Worm (Caenorhabditis elegans): ENCODE data around the gene frm-7.

frm-7 gene

DNA sequence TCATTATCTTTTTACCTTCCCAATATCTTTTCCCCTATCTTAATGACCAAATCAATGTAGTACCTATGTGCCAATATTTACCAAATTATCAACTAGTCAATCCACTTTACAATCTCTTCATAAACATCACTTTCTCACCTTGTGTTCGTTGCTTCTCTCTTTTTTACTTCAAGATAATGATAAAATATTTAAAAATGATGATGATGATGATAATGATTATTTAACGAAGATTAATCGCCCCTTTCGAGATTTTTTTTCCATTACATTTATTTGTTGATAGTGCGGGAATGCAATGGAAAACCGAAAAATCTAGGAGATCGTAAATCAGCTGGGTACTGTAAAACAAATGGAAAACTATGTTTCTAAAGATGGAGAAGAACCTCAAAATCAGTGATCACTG lies 8.2 kb upstream of the frm-7 start:
- TF ChIP-seq ceh-6 (GFP tag; optimal IDR thresholded peaks at IDR 0.05) (no peak), fax-1 (tag; optimal IDR thresholded peaks at IDR 0.05) (no peak), unc-86 (tag; optimal IDR thresholded peaks at IDR 0.05) (no peak), elt-2 (tag; optimal IDR thresholded peaks at IDR 0.05) (peak; percentile 21)

DNA sequence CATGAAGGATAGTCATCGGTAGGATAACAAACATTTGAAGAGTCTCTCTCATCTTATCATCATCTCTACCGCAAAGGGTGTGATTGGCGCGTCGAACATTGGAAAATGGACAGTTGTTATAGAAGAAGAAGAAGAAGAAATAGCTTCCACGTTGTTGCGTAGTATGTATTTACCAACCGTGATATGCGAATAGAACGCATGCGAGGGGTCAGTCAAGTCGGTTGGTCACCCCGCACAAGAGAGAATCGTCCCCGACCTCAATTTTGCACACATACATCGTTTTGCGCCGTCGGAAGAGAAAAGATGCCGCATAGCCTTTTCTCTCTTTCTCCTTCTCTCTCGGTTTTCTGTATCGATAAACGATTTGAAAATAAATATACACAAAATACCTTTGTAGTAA lies 7.3 kb upstream of the frm-7 start:
- TF ChIP-seq T23F11.4 (GFP tag; optimal IDR thresholded peaks at IDR 0.05) (no peak), nfya-1 (tag; optimal IDR thresholded peaks at IDR 0.05) (peak; percentile 12), eyg-1 (tag; optimal IDR thresholded peaks at IDR 0.05) (no peak), mec-3 (tag; optimal IDR thresholded peaks at IDR 0.05; ENCODE audit: borderline replicate concordance) (no peak), fax-1 (tag; optimal IDR thresholded peaks at IDR 0.05) (no peak), ceh-48 (tag; optimal IDR thresholded peaks at IDR 0.05) (no peak), F13H6.1 (tag; optimal IDR thresholded peaks at IDR 0.05) (no peak), elt-2 (tag; optimal IDR thresholded peaks at IDR 0.05) (peak; percentile 15), nhr-11 (tag; optimal IDR thresholded peaks at IDR 0.05) (no peak), fkh-6 (tag; optimal IDR thresholded peaks at IDR 0.05) (no peak), Y22D7AL.16 (tag; optimal IDR thresholded peaks at IDR 0.05) (no peak)

DNA sequence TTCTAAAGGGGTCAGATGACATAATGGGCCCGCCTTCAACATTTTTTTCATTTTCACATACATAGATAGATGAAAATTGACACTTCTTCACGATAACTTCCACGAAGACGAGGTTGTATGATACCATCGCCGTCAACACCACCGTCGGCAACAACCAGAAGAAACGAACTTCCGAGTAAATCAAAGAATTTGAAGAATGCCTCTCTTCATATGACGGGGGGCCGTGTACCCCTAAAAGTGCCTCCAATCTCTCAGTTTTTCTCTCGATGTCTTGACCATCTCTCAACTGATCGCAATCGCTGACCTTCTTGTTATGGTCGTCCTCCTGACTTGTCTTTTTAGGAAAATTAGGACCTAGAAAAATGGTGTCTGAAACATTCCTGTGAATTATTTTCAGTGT lies 6.8 kb upstream of the frm-7 start:
- TF ChIP-seq nhr-232 (tag; optimal IDR thresholded peaks at IDR 0.05) (no peak), hlh-30 (tag; optimal IDR thresholded peaks at IDR 0.05; ENCODE audit: insufficient read depth) (no peak)

DNA sequence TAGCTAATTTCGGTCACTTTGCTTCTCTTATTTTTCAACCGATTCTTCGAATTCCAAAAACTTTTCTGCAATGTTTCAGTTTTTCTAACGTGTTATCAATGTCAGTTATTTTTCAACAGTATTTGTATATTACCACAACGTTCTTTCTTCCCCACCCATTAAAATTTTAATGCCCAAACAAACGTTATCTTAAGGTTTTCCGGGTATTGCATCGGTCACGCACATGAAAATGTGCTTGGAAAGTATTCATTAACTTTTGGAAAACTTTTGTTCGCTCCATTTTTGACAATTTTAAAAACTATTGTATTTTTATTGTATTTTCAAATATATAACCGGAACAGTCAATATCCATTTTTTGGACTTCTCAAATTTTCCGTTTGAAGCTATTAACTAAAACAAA lies 6.2 kb upstream of the frm-7 start:
- no peak for TF ChIP-seq K02D7.2 (tag; optimal IDR thresholded peaks at IDR 0.05)
- no peak for TF ChIP-seq unc-3 (GFP tag; conservative IDR thresholded peaks at IDR 0.05)
- TF ChIP-seq unc-3 (tag; optimal IDR thresholded peaks at IDR 0.05), result no peak
- TF ChIP-seq pat-9 (tag; optimal IDR thresholded peaks at IDR 0.05), result no peak
- TF ChIP-seq gmeb-2 (tag; optimal IDR thresholded peaks at IDR 0.05), result no peak
- no peak for TF ChIP-seq elt-2 (tag; optimal IDR thresholded peaks at IDR 0.05)
- TF ChIP-seq elt-4 (tag; optimal IDR thresholded peaks at IDR 0.05), result no peak
- TF ChIP-seq npax-4 (tag; optimal IDR thresholded peaks at IDR 0.05), result no peak
- TF ChIP-seq ttx-3 (tag; optimal IDR thresholded peaks at IDR 0.05), result no peak
- no peak for TF ChIP-seq pros-1 (tag; optimal IDR thresholded peaks at IDR 0.05)
- TF ChIP-seq K09A11.1 (tag; optimal IDR thresholded peaks at IDR 0.05; ENCODE audit: insufficient read depth), result no peak
- no peak for TF ChIP-seq hlh-6 (tag; optimal IDR thresholded peaks at IDR 0.05)

DNA sequence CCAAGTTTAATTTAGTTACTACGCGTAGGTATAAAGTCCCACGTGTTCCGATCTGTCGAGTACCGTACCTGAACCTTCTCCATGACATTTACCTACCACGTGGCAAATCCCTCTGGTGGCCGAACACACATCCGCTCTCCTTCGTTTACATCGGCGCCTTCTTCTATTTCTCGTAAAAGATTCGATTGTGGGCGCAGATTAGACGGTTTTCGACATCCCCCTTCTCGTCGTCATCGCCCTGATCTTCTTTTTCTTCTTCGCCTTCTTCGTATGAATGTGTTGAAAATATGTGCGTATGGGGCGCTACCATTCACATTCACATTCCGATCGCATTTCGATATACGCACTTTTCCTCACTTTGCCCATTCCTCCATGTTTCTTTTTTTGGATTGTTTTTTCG lies 5.5 kb upstream of the frm-7 start:
- TF ChIP-seq ztf-16 (tag; optimal IDR thresholded peaks at IDR 0.05), result no peak
- TF ChIP-seq rnt-1 (tag; optimal IDR thresholded peaks at IDR 0.05), result peak; percentile 14

DNA sequence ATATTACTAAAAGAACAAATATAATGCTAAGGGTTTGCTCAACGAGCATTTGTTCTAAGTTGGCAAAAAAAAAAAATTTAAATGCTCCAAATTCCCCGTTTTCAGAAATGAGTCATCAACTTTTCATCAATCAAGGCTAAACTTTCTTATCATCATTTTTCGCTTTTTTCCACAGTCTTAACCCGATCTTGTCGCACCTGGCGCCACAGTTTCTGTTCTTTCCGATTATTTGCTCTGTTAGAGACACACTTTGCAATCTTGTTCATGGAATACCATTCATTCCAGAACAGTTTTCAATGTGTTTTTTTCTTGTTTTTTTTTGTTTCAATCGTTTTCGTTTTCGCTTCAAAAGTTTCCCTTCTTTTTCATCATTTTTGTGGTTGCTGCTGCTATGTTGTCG lies 4.1 kb upstream of the frm-7 start:
- TF ChIP-seq ceh-48 (tag; optimal IDR thresholded peaks at IDR 0.05) (no peak), hlh-13 (GFP tag; optimal IDR thresholded peaks at IDR 0.05) (no peak), dmd-4 (tag; optimal IDR thresholded peaks at IDR 0.05; ENCODE audit: borderline replicate concordance) (no peak), ceh-31 (tag; optimal IDR thresholded peaks at IDR 0.05) (no peak), zip-5 (tag; optimal IDR thresholded peaks at IDR 0.05) (no peak), T23F11.4 (GFP tag; optimal IDR thresholded peaks at IDR 0.05) (no peak), sdc-2 (tag; optimal IDR thresholded peaks at IDR 0.05) (no peak), ceh-9 (tag; optimal IDR thresholded peaks at IDR 0.05) (no peak), ceh-34 (tag; optimal IDR thresholded peaks at IDR 0.05) (no peak), fkh-6 (tag; optimal IDR thresholded peaks at IDR 0.05) (no peak), lim-6 (tag; optimal IDR thresholded peaks at IDR 0.05) (no peak), ceh-14 (tag; optimal IDR thresholded peaks at IDR 0.05) (no peak), pha-4 (tag; optimal IDR thresholded peaks at IDR 0.05) (no peak), unc-3 (GFP tag; conservative IDR thresholded peaks at IDR 0.05) (no peak), unc-3 (tag; optimal IDR thresholded peaks at IDR 0.05) (no peak)
